Fruit fly (Drosophila melanogaster) whole organism, embryonic: ENCODE measurements around the gene Srpk79D.

Experiments used
- Abd-B ChIP-seq: fragments of 200-800 bp; sonication (Bioruptor generic); optimal IDR thresholded peaks from 2 replicates; lab custom pipeline; 2018; ENCODE audit warnings: missing biosample characterization, mild to moderate bottlenecking, missing genetic modification characterization, moderate library complexity
- Bdp1 ChIP-seq: fragments of 200-800 bp; sonication (Bioruptor generic); optimal IDR thresholded peaks from 3 replicates; lab custom pipeline; 2016; ENCODE audit warnings: missing biosample characterization, missing genetic modification characterization
- Blimp-1 ChIP-seq: fragments of 200-800 bp; sonication (Bioruptor generic); optimal IDR thresholded peaks from 3 replicates; lab custom pipeline; 2018; ENCODE audit warnings: missing biosample characterization, missing genetic modification characterization, mild to moderate bottlenecking, moderate library complexity, missing genetic modification reagents
- BtbVII ChIP-seq: fragments of 200-800 bp; sonication (Bioruptor generic); optimal IDR thresholded peaks from 3 replicates; lab custom pipeline; 2017; ENCODE audit warnings: missing biosample characterization, mild to moderate bottlenecking, missing genetic modification characterization
- CG10209 ChIP-seq: fragments of 200-800 bp; sonication (Bioruptor generic); optimal IDR thresholded peaks from 3 replicates; lab custom pipeline; 2017; ENCODE audit warnings: missing biosample characterization, mild to moderate bottlenecking, missing genetic modification characterization, missing genetic modification reagents
- CG10565 ChIP-seq: fragments of 200-800 bp; sonication (Bioruptor generic); optimal IDR thresholded peaks from 3 replicates; lab custom pipeline; 2016; ENCODE audit warnings: missing biosample characterization, mild to moderate bottlenecking, missing genetic modification characterization
- CG11723 ChIP-seq: fragments of 200-800 bp; sonication (Bioruptor generic); optimal IDR thresholded peaks from 2 replicates; lab custom pipeline; 2017; ENCODE audit warnings: missing biosample characterization, mild to moderate bottlenecking, missing genetic modification characterization
- CG13123 ChIP-seq: fragments of 200-800 bp; sonication (Bioruptor generic); optimal IDR thresholded peaks from 2 replicates; lab custom pipeline; 2016; ENCODE audit warnings: missing biosample characterization, missing genetic modification characterization
- CG15479 ChIP-seq: fragments of 200-800 bp; sonication (Bioruptor generic); optimal IDR thresholded peaks from 3 replicates; lab custom pipeline; 2019; ENCODE audit warnings: missing biosample characterization, mild to moderate bottlenecking, missing genetic modification characterization, moderate library complexity
- CG16863 ChIP-seq: fragments of 200-800 bp; sonication (Bioruptor generic); optimal IDR thresholded peaks from 3 replicates; lab custom pipeline; 2016; ENCODE audit warnings: missing biosample characterization, missing genetic modification characterization
- CG17186 ChIP-seq: fragments of 200-800 bp; sonication (Bioruptor generic); optimal IDR thresholded peaks from 3 replicates; lab custom pipeline; 2017; ENCODE audit warnings: missing biosample characterization, missing genetic modification reagents, missing genetic modification characterization
- CG18599 ChIP-seq: fragments of 200-800 bp; sonication (Bioruptor generic); optimal IDR thresholded peaks from 3 replicates; lab custom pipeline; 2017; ENCODE audit warnings: missing biosample characterization, missing genetic modification characterization, mild to moderate bottlenecking, moderate library complexity, missing genetic modification reagents
- CG2116 ChIP-seq: fragments of 200-800 bp; sonication (Bioruptor generic); optimal IDR thresholded peaks from 3 replicates; lab custom pipeline; 2018; ENCODE audit warnings: missing biosample characterization, mild to moderate bottlenecking, missing genetic modification characterization
- CG2678 ChIP-seq: fragments of 200-800 bp; sonication (Bioruptor generic); optimal IDR thresholded peaks from 3 replicates; lab custom pipeline; 2019; ENCODE audit warnings: missing biosample characterization, mild to moderate bottlenecking, missing genetic modification characterization, moderate library complexity
- CG2712 ChIP-seq: fragments of 200-800 bp; optimal IDR thresholded peaks from 3 replicates; lab custom pipeline; 2019; ENCODE audit warnings: missing biosample characterization, mild to moderate bottlenecking, missing genetic modification characterization, moderate library complexity
- CG33213 ChIP-seq: fragments of 200-800 bp; sonication (Bioruptor generic); optimal IDR thresholded peaks from 3 replicates; lab custom pipeline; 2016; ENCODE audit warnings: missing biosample characterization, missing genetic modification characterization
- CG34224 ChIP-seq: fragments of 200-800 bp; sonication (Bioruptor generic); IDR thresholded peaks from 3 replicates; pipeline ENCODE4 v1.3.6; 2022; ENCODE audit warnings: missing biosample characterization, missing genetic modification characterization; ENCODE audit not compliant: partially characterized antibody
- CG4617 ChIP-seq: fragments of 200-800 bp; sonication (Bioruptor generic); optimal IDR thresholded peaks from 3 replicates; lab custom pipeline; 2016; ENCODE audit warnings: missing biosample characterization, missing genetic modification characterization, borderline replicate concordance
- CG5180 ChIP-seq: fragments of 200-800 bp; sonication (Bioruptor generic); optimal IDR thresholded peaks from 3 replicates; lab custom pipeline; 2017; ENCODE audit warnings: missing biosample characterization, missing genetic modification characterization, mild to moderate bottlenecking, moderate library complexity, missing genetic modification reagents
- CG8281 ChIP-seq: fragments of 200-800 bp; sonication (Bioruptor generic); optimal IDR thresholded peaks from 2 replicates; lab custom pipeline; 2018; ENCODE audit warnings: missing biosample characterization, mild to moderate bottlenecking, missing genetic modification characterization, moderate library complexity
- CG8944 ChIP-seq: fragments of 200-800 bp; sonication (Bioruptor generic); optimal IDR thresholded peaks from 3 replicates; lab custom pipeline; 2016; ENCODE audit warnings: missing biosample characterization, missing genetic modification characterization
- CG9727 ChIP-seq: fragments of 200-800 bp; sonication (Bioruptor generic); optimal IDR thresholded peaks from 3 replicates; lab custom pipeline; 2017; ENCODE audit warnings: missing biosample characterization, mild to moderate bottlenecking, missing genetic modification characterization
- CrebB ChIP-seq: fragments of 200-800 bp; sonication (Bioruptor generic); optimal IDR thresholded peaks from 3 replicates; lab custom pipeline; 2018; ENCODE audit warnings: missing biosample characterization, mild to moderate bottlenecking, missing genetic modification characterization
- Dip3 ChIP-seq: fragments of 200-800 bp; sonication (Bioruptor generic); optimal IDR thresholded peaks from 3 replicates; lab custom pipeline; 2016; ENCODE audit warnings: missing biosample characterization, missing genetic modification characterization
- Dp ChIP-seq: fragments of 200-800 bp; sonication (Bioruptor generic); optimal IDR thresholded peaks from 2 replicates; lab custom pipeline; 2018; ENCODE audit warnings: missing biosample characterization, mild to moderate bottlenecking, missing genetic modification characterization, moderate library complexity
- Drgx ChIP-seq: fragments of 200-800 bp; sonication (Bioruptor generic); IDR thresholded peaks from 2 replicates; pipeline ENCODE4 v1.3.6; 2022; ENCODE audit warnings: missing biosample characterization, missing genetic modification characterization
- Gsc ChIP-seq: fragments of 200-800 bp; sonication (Bioruptor generic); IDR thresholded peaks from 2 replicates; pipeline ENCODE4 v1.3.6; 2022; ENCODE audit warnings: missing biosample characterization, missing genetic modification characterization
- Jarid2 ChIP-seq: fragments of 200-800 bp; sonication (Bioruptor generic); optimal IDR thresholded peaks from 3 replicates; lab custom pipeline; 2017; ENCODE audit warnings: mild to moderate bottlenecking, missing biosample characterization, missing genetic modification reagents, missing genetic modification characterization
- Lim3 ChIP-seq: fragments of 200-800 bp; sonication (Bioruptor generic); IDR thresholded peaks from 2 replicates; pipeline ENCODE4 v1.3.6; 2022; ENCODE audit warnings: missing biosample characterization, missing genetic modification characterization
- NFAT ChIP-seq: fragments of 200-800 bp; sonication (Bioruptor generic); IDR thresholded peaks from 2 replicates; pipeline ENCODE4 v1.3.6; 2022; ENCODE audit warnings: missing biosample characterization, missing genetic modification characterization
- NfI ChIP-seq: fragments of 200-800 bp; sonication (Bioruptor generic); optimal IDR thresholded peaks from 3 replicates; lab custom pipeline; 2018; ENCODE audit warnings: missing biosample characterization, mild to moderate bottlenecking, missing genetic modification characterization, moderate library complexity
- Optix ChIP-seq: fragments of 200-800 bp; sonication (Bioruptor generic); IDR thresholded peaks from 3 replicates; pipeline ENCODE4 v1.3.6; 2022; ENCODE audit warnings: missing biosample characterization, missing genetic modification characterization
- Taf1 ChIP-seq: fragments of 200-800 bp; sonication (Bioruptor generic); IDR thresholded peaks from 2 replicates; pipeline ENCODE4 v1.3.6; 2022; ENCODE audit warnings: missing biosample characterization, missing genetic modification characterization
- Usf ChIP-seq: fragments of 200-800 bp; sonication (Bioruptor generic); optimal IDR thresholded peaks from 2 replicates; lab custom pipeline; 2017; ENCODE audit warnings: missing genotype, missing biosample characterization, missing genetic modification characterization
- YL-1 ChIP-seq: fragments of 200-800 bp; sonication (Bioruptor generic); optimal IDR thresholded peaks from 3 replicates; lab custom pipeline; 2017; ENCODE audit warnings: missing biosample characterization, mild to moderate bottlenecking, missing genetic modification characterization
- aop ChIP-seq: fragments of 200-800 bp; sonication (Bioruptor generic); IDR thresholded peaks from 2 replicates; pipeline ENCODE4 v1.3.6; 2022; ENCODE audit warnings: missing biosample characterization, missing genetic modification characterization
- cg ChIP-seq: fragments of 200-800 bp; sonication (Bioruptor generic); optimal IDR thresholded peaks from 3 replicates; lab custom pipeline; 2019; ENCODE audit warnings: missing biosample characterization, mild to moderate bottlenecking, missing genetic modification characterization, moderate library complexity
- crol ChIP-seq: fragments of 200-800 bp; sonication (Bioruptor generic); IDR thresholded peaks from 2 replicates; pipeline ENCODE4 v1.3.6; 2022; ENCODE audit warnings: missing biosample characterization, missing genetic modification characterization
- dysf ChIP-seq: fragments of 200-800 bp; sonication (Bioruptor generic); IDR thresholded peaks from 3 replicates; pipeline ENCODE4 v1.3.6; 2022; ENCODE audit warnings: missing biosample characterization, missing genetic modification characterization
- fd64A ChIP-seq: fragments of 200-800 bp; sonication (Bioruptor generic); optimal IDR thresholded peaks from 3 replicates; lab custom pipeline; 2018; ENCODE audit warnings: missing biosample characterization, mild to moderate bottlenecking, missing genetic modification characterization
- fd96Cb ChIP-seq: fragments of 200-800 bp; sonication (Bioruptor generic); optimal IDR thresholded peaks from 2 replicates; lab custom pipeline; 2018; ENCODE audit warnings: missing biosample characterization, mild to moderate bottlenecking, missing genetic modification characterization, moderate library complexity
- gcm ChIP-seq: fragments of 200-800 bp; sonication (Bioruptor generic); optimal IDR thresholded peaks from 2 replicates; lab custom pipeline; 2019; ENCODE audit warnings: missing biosample characterization, mild to moderate bottlenecking, missing genetic modification characterization, moderate library complexity
- ind ChIP-seq: fragments of 200-800 bp; sonication (Bioruptor generic); optimal IDR thresholded peaks from 3 replicates; lab custom pipeline; 2016; ENCODE audit warnings: missing biosample characterization, missing genetic modification characterization
- nom ChIP-seq: fragments of 200-800 bp; sonication (Bioruptor generic); optimal IDR thresholded peaks from 2 replicates; lab custom pipeline; 2017; ENCODE audit warnings: missing biosample characterization, missing genetic modification characterization, mild to moderate bottlenecking, moderate library complexity, missing genetic modification reagents
- pb ChIP-seq: fragments of 200-800 bp; sonication (Bioruptor generic); optimal IDR thresholded peaks from 3 replicates; lab custom pipeline; 2016; ENCODE audit warnings: missing biosample characterization, missing genetic modification characterization
- pita ChIP-seq: fragments of 200-800 bp; sonication (Bioruptor generic); optimal IDR thresholded peaks from 2 replicates; lab custom pipeline; 2017; ENCODE audit warnings: missing biosample characterization, mild to moderate bottlenecking, missing genetic modification characterization
- pros ChIP-seq: fragments of 200-800 bp; sonication (Bioruptor generic); optimal IDR thresholded peaks from 3 replicates; lab custom pipeline; 2019; ENCODE audit warnings: missing biosample characterization, mild to moderate bottlenecking, missing genetic modification characterization, moderate library complexity
- pzg ChIP-seq: fragments of 200-800 bp; sonication (Bioruptor generic); optimal IDR thresholded peaks from 3 replicates; lab custom pipeline; 2018; ENCODE audit warnings: missing biosample characterization, mild to moderate bottlenecking, missing genetic modification characterization, moderate library complexity
- ssp ChIP-seq: fragments of 200-800 bp; sonication (Bioruptor generic); IDR thresholded peaks from 2 replicates; pipeline ENCODE4 v1.3.6; 2022; ENCODE audit warnings: missing biosample characterization, missing genetic modification characterization
- usp ChIP-seq: fragments of >200 bp; optimal IDR thresholded peaks from 2 replicates; lab custom pipeline; 2017; ENCODE audit warnings: missing biosample characterization, missing genetic modification characterization

The Srpk79D gene

dm6 chr3L:22276614-22277013, 2.8 kb downstream of the Srpk79D start (continued):
- no peak for TF ChIP-seq CG33213 (GFP tag; lab: Kevin White, UChicago)
- peak; percentile 2 for TF ChIP-seq Abd-B (GFP tag; lab: Kevin White, UChicago)
- no peak for TF ChIP-seq ssp (GFP tag; lab: Robert Waterston, UW)
- peak; percentile 73 for TF ChIP-seq dysf (GFP tag; lab: Robert Waterston, UW)
- no peak for TF ChIP-seq aop
- TF ChIP-seq CG8281 (tag; lab: Kevin White, UChicago), result no peak
- TF ChIP-seq CG17186 (GFP tag; lab: Kevin White, UChicago), result no peak
- no peak for TF ChIP-seq pb (GFP tag; lab: Kevin White, UChicago)
- TF ChIP-seq CG2116 (GFP tag; lab: Kevin White, UChicago), result no peak
- no peak for TF ChIP-seq CG10209
- no peak for TF ChIP-seq Usf
- TF ChIP-seq CG16863 (GFP tag; lab: Kevin White, UChicago), result peak; percentile 4
- no peak; the same call in 1 of the 2 replicates for TF ChIP-seq NFAT (GFP tag; lab: Robert Waterston, UW)
- no peak for TF ChIP-seq Dip3 (GFP tag; lab: Kevin White, UChicago)
- no peak; the same call in none of the 2 replicates for TF ChIP-seq crol
- TF ChIP-seq cg (GFP tag; lab: Kevin White, UChicago), result no peak
- TF ChIP-seq CG2678 (tag; lab: Kevin White, UChicago), result peak; percentile 18
- no peak for TF ChIP-seq CG11723
- TF ChIP-seq ind (GFP tag; lab: Kevin White, UChicago), result peak; percentile 36
- TF ChIP-seq NfI, result peak; percentile 71
- peak; percentile 72 for TF ChIP-seq Drgx (GFP tag; lab: Robert Waterston, UW)
- no peak for TF ChIP-seq CG2712 (tag; lab: Kevin White, UChicago)
- no peak for TF ChIP-seq usp
- TF ChIP-seq BtbVII (GFP tag; lab: Kevin White, UChicago), result no peak
- no peak for TF ChIP-seq CG8944 (GFP tag; lab: Kevin White, UChicago)
- no peak for TF ChIP-seq fd64A
- TF ChIP-seq nom, result no peak
- no peak for TF ChIP-seq CG34224 (GFP tag; lab: Robert Waterston, UW)
- TF ChIP-seq CG10565 (GFP tag; lab: Kevin White, UChicago), result no peak
- TF ChIP-seq fd96Cb (tag; lab: Kevin White, UChicago), result peak; percentile 6
- no peak for TF ChIP-seq Blimp-1 (GFP tag; lab: Kevin White, UChicago)
- TF ChIP-seq Jarid2 (GFP tag; lab: Kevin White, UChicago), result no peak
- TF ChIP-seq YL-1 (GFP tag; lab: Kevin White, UChicago), result no peak
- no peak for TF ChIP-seq CG15479 (GFP tag; lab: Kevin White, UChicago)
- TF ChIP-seq CrebB (tag; lab: Kevin White, UChicago), result no peak
- TF ChIP-seq CG18599 (GFP tag; lab: Kevin White, UChicago), result no peak
- no peak for TF ChIP-seq Dp
- TF ChIP-seq CG13123 (GFP tag; lab: Kevin White, UChicago), result no peak
- TF ChIP-seq pzg, result no peak
- TF ChIP-seq pros, result peak; percentile 61
- no peak for TF ChIP-seq CG5180 (GFP tag; lab: Kevin White, UChicago)
- no peak for TF ChIP-seq CG9727 (GFP tag; lab: Kevin White, UChicago)
- TF ChIP-seq gcm (GFP tag; lab: Kevin White, UChicago), result no peak
- no peak for TF ChIP-seq CG4617 (GFP tag; lab: Kevin White, UChicago)
- no peak for TF ChIP-seq pita (GFP tag; lab: Kevin White, UChicago)
- no peak for TF ChIP-seq Lim3 (GFP tag; lab: Robert Waterston, UW)
- no peak for TF ChIP-seq Bdp1 (GFP tag; lab: Kevin White, UChicago)
- TF ChIP-seq Gsc (GFP tag; lab: Robert Waterston, UW), result 0 out of 2 replicates have a peak, but pooled peaks have one; percentile 11
- TF ChIP-seq Taf1, result 0 out of 2 replicates have a peak, but pooled peaks have one; percentile 30
- TF ChIP-seq Optix, result peak; percentile 25; the same call in 2 of the 3 replicates
